Fruit fly (Drosophila melanogaster) whole organism, pupa: ENCODE data around the gene ATPsyndelta.

ENCODE experiments used
- CG10348 ChIP-seq: fragments of 200-800 bp; sonication (Bioruptor generic); IDR thresholded peaks from 2 replicates; pipeline ENCODE4 v1.3.6; 2022; ENCODE audit warnings: missing biosample characterization, missing genetic modification characterization
- CG12605 ChIP-seq: fragments of 200-800 bp; sonication (Bioruptor generic); IDR thresholded peaks from 2 replicates; pipeline ENCODE4 v1.3.6; 2022; ENCODE audit warnings: missing biosample characterization, missing genetic modification characterization
- CG13204 ChIP-seq: fragments of 200-800 bp; sonication (Bioruptor generic); optimal IDR thresholded peaks from 2 replicates; lab custom pipeline; 2018; ENCODE audit warnings: missing biosample characterization, mild to moderate bottlenecking, missing genetic modification characterization, moderate library complexity
- CG14655 ChIP-seq: fragments of 200-800 bp; sonication (Bioruptor generic); optimal IDR thresholded peaks from 3 replicates; lab custom pipeline; 2017; ENCODE audit warnings: mild to moderate bottlenecking, missing biosample characterization, missing genetic modification reagents, missing genetic modification characterization
- CG15710 ChIP-seq: fragments of 200-800 bp; sonication (Bioruptor generic); optimal IDR thresholded peaks from 2 replicates; lab custom pipeline; 2018; ENCODE audit warnings: missing biosample characterization, mild to moderate bottlenecking, missing genetic modification characterization, moderate library complexity
- CG17806 ChIP-seq: fragments of 200-800 bp; sonication (Bioruptor generic); optimal IDR thresholded peaks from 2 replicates; lab custom pipeline; 2018; ENCODE audit warnings: missing biosample characterization, mild to moderate bottlenecking, missing genetic modification characterization, moderate library complexity
- CG32121 ChIP-seq: fragments of 200-800 bp; sonication (Bioruptor generic); IDR thresholded peaks from 2 replicates; pipeline ENCODE4 v1.3.6; 2022; ENCODE audit warnings: missing biosample characterization, missing genetic modification characterization
- CG34367 ChIP-seq: fragments of 200-800 bp; sonication (Bioruptor generic); optimal IDR thresholded peaks from 2 replicates; lab custom pipeline; 2018; ENCODE audit warnings: missing biosample characterization, mild to moderate bottlenecking, missing genetic modification characterization
- CG4496 ChIP-seq: fragments of 200-800 bp; sonication (Bioruptor generic); IDR thresholded peaks from 3 replicates; pipeline ENCODE4 v1.3.6; 2022; ENCODE audit warnings: missing biosample characterization, missing genetic modification characterization
- CG8159 ChIP-seq: fragments of 200-800 bp; sonication (Bioruptor generic); optimal IDR thresholded peaks from 3 replicates; lab custom pipeline; 2018; ENCODE audit warnings: missing biosample characterization, mild to moderate bottlenecking, missing genetic modification characterization, moderate library complexity
- CG8301 ChIP-seq: fragments of 200-800 bp; sonication (Bioruptor generic); optimal IDR thresholded peaks from 2 replicates; lab custom pipeline; 2018; ENCODE audit warnings: missing biosample characterization, mild to moderate bottlenecking, missing genetic modification characterization
- CG9948 ChIP-seq: fragments of 200-800 bp; sonication (Bioruptor generic); optimal IDR thresholded peaks from 2 replicates; lab custom pipeline; 2018; ENCODE audit warnings: missing biosample characterization, mild to moderate bottlenecking, missing genetic modification characterization, moderate library complexity
- D1 ChIP-seq: fragments of 200-800 bp; sonication (Bioruptor generic); optimal IDR thresholded peaks from 2 replicates; lab custom pipeline; 2018; ENCODE audit warnings: missing biosample characterization, mild to moderate bottlenecking, missing genetic modification characterization, moderate library complexity
- EcR ChIP-seq: fragments of 200-800 bp; sonication (Bioruptor generic); optimal IDR thresholded peaks from 3 replicates; lab custom pipeline; 2019; ENCODE audit warnings: missing biosample characterization, missing genetic modification characterization, mild to moderate bottlenecking, moderate library complexity, missing genetic modification reagents
- Ets98B ChIP-seq: fragments of 200-800 bp; sonication (Bioruptor generic); IDR thresholded peaks from 2 replicates; pipeline ENCODE4 v1.3.6; 2022; ENCODE audit warnings: missing biosample characterization, missing genetic modification characterization
- Pif1A ChIP-seq: fragments of 200-800 bp; sonication (Bioruptor generic); optimal IDR thresholded peaks from 3 replicates; lab custom pipeline; 2016; ENCODE audit warnings: missing biosample characterization, missing genetic modification characterization
- Pif1B ChIP-seq: fragments of 200-800 bp; sonication (Bioruptor generic); optimal IDR thresholded peaks from 3 replicates; lab custom pipeline; 2016; ENCODE audit warnings: missing biosample characterization, missing genetic modification characterization
- Snoo ChIP-seq: fragments of 200-800 bp; sonication (Bioruptor generic); optimal IDR thresholded peaks from 3 replicates; lab custom pipeline; 2017; ENCODE audit warnings: missing biosample characterization, mild to moderate bottlenecking, missing genetic modification characterization, inconsistent platforms
- fd96Ca ChIP-seq: fragments of 200-800 bp; sonication (Bioruptor generic); IDR thresholded peaks from 3 replicates; pipeline ENCODE4 v1.3.6; 2022; ENCODE audit warnings: missing biosample characterization, missing genetic modification characterization
- gl ChIP-seq: fragments of 200-800 bp; sonication (Bioruptor generic); optimal IDR thresholded peaks from 2 replicates; lab custom pipeline; 2018; ENCODE audit warnings: missing biosample characterization, mild to moderate bottlenecking, missing genetic modification characterization
- rn ChIP-seq: fragments of 200-800 bp; sonication (Bioruptor generic); IDR thresholded peaks from 2 replicates; pipeline ENCODE4 v1.3.6; 2022; ENCODE audit warnings: missing biosample characterization, missing genetic modification characterization

ATPsyndelta gene

DNA sequence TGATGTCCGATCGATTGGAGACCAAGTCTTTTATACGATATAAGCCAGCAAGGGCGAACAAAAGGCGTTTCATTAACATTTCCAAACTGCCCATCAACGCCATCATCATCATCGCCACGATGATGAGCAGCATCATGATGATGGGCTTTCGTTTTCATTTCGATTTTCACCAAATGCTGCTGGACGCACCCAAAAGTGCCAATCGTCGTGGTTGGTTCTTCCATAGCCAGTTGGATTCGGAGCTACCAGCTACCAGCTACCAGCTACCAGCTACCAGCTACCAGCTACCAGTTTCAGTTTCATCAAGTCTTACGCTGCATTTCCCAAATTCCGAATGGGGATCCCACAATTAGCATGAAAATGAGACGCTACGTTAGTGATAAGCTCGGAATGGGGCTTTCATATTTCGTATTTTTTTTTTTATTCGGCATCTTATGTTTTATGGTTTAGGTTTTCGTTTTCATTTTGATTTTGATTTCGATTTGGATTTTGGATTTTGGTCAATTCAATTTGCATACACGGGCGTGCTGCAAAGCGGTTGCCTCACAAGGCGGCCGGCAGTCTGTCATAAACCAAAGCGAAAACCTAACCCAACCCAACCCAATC, 4.0 kb downstream of the ATPsyndelta start, which contains the start of gene CG2962:
TSS of gene CG2962 (minus strand) at position 9 of the 606 bp plus-strand sequence.
- no peak for TF ChIP-seq Ets98B (GFP tag; lab: Robert Waterston, UW)
- no peak for TF ChIP-seq CG14655 (GFP tag; lab: Kevin White, UChicago)
- TF ChIP-seq, all 21 proteins: peak for 0

DNA sequence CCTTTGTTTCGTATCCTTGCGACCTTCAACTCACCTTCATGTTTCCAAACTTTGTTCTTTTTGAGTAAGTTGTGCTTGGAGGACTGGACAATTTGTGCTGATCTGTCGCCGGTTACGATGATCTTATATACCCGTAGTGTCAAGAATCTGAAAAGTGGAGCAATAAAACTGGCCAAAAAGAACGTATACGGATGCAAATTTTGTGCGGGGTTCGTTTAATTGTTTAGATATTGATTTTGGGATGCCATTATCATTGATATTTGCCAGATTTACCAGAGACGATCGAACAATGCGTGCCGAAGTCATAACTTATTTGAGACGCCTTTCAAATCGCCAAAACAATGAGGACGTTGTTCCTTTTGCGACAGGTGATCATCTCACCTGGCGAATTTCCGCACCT, 6.3 kb downstream of the ATPsyndelta start, which contains the start of gene CG15308:
TSS of gene CG15308 (minus strand) at position 101 of the 400 bp plus-strand sequence.
- TF ChIP-seq Snoo, result no peak
- TF ChIP-seq CG13204 (GFP tag; lab: Kevin White, UChicago), result no peak
- TF ChIP-seq rn (GFP tag; lab: Robert Waterston, UW), result no peak
- no peak for TF ChIP-seq CG4496
- no peak for TF ChIP-seq CG32121 (GFP tag; lab: Robert Waterston, UW)
- TF ChIP-seq CG34367 (tag; lab: Kevin White, UChicago), result no peak
- no peak for TF ChIP-seq CG15710 (tag; lab: Kevin White, UChicago)
- TF ChIP-seq CG14655 (GFP tag; lab: Kevin White, UChicago), result no peak
- TF ChIP-seq Ets98B (GFP tag; lab: Robert Waterston, UW), result no peak
- TF ChIP-seq CG10348 (GFP tag; lab: Robert Waterston, UW), result no peak
- TF ChIP-seq gl, result no peak
- TF ChIP-seq fd96Ca (GFP tag; lab: Robert Waterston, UW), result no peak
- TF ChIP-seq CG17806 (tag; lab: Kevin White, UChicago), result no peak
- TF ChIP-seq D1 (tag; lab: Kevin White, UChicago), result no peak
- TF ChIP-seq CG8301 (tag; lab: Kevin White, UChicago), result no peak

dm6 chrX:10219955-10220354, 7.2 kb downstream of the ATPsyndelta start, which contains the start of gene CG34408:
Gene CG34408, plus strand, starts transcription at chrX:10220110.
- TF ChIP-seq Snoo (no peak), CG32121 (GFP tag; lab: Robert Waterston, UW) (no peak), CG4496 (0 out of 3 replicates have a peak, but pooled peaks have one; percentile 14), CG17806 (tag; lab: Kevin White, UChicago) (no peak), CG15710 (tag; lab: Kevin White, UChicago) (no peak), fd96Ca (GFP tag; lab: Robert Waterston, UW) (no peak), Pif1B (GFP tag; lab: Kevin White, UChicago) (no peak)
- TF ChIP-seq, all 21 proteins: peak for 1

DNA sequence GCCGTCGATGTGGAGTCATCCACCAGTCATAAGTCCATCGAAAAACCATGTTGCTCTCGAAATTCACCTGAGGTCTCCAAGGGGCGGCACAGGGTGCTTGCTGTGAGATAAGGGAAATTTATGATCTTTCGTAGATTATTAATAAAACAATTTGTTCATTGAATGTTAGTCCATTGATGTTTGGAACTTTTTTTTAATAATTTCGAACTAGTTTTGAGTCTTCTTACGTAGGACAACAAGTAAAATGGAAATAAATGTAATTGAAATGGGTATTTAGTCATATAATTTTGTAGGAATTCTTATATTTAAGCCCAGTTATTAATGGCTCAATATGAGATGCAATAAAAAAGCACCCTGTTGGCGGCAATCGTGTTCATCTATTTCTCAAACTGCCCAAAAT, 19.7 kb downstream of the ATPsyndelta start:
- TF ChIP-seq CG32121 (GFP tag; lab: Robert Waterston, UW) (peak; percentile 29; the same call in 1 of the 2 replicates), EcR (no peak), fd96Ca (GFP tag; lab: Robert Waterston, UW) (no peak)

DNA sequence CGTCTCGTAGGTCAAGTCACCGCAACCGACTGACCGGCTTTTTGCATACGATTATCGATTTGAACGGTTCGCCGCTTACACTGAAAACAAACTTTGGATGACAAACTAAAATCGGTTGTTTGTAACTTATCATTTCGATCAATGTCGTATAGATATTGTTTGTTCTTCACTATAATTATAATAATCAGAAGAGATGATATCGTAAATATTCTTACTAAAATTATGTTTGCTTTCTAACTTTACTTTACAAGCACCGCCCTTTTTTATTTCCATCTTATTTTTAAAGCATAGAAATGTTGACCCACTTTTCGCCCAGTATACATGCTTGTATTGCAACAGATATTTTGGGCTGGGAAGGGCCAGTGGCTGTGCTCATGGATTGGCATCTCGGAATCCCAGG, 20.3 kb downstream of the ATPsyndelta start, which contains the start of gene CG2961:
TSS of gene CG2961 (minus strand) at position 16 of the 400 bp plus-strand sequence.
- TF ChIP-seq Ets98B (GFP tag; lab: Robert Waterston, UW), result no peak
- TF ChIP-seq CG9948 (tag; lab: Kevin White, UChicago), result no peak
- TF ChIP-seq CG8159 (tag; lab: Kevin White, UChicago), result peak; percentile 26
- no peak for TF ChIP-seq CG34367 (tag; lab: Kevin White, UChicago)
- TF ChIP-seq CG17806 (tag; lab: Kevin White, UChicago), result peak; percentile 11
- peak; percentile 10 for TF ChIP-seq CG8301 (tag; lab: Kevin White, UChicago)
- no peak for TF ChIP-seq CG10348 (GFP tag; lab: Robert Waterston, UW)
- TF ChIP-seq Pif1B (GFP tag; lab: Kevin White, UChicago), result no peak
- TF ChIP-seq D1 (tag; lab: Kevin White, UChicago), result no peak
- peak; percentile 20 for TF ChIP-seq CG15710 (tag; lab: Kevin White, UChicago)
- TF ChIP-seq, all 21 proteins: peak for 4

DNA sequence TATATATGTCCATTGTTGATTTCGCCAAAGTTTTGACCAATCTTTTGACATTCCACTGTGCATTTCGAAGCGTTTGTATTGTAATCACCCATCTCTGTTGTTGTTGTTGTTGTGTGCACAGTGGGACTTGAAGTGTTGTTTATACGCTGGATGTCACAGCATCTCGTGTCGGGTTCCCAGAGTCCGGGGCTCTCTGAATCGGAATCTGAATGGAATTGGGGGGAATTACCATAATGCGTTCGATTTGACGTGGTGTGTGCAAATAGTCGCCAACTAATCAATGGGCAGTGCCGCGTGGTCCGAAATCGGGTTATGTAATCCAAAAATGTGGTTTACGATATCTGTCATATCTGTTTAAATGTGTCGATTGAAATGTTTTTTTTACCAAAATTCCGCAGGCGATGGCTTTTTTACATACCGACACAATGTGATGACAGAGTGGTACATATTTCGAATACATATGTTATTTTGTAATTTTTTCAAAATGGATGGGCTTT, 21.3 kb downstream of the ATPsyndelta start:
- TF ChIP-seq Pif1A (GFP tag; lab: Kevin White, UChicago) (no peak), CG12605 (GFP tag; lab: Robert Waterston, UW) (no peak), Pif1B (GFP tag; lab: Kevin White, UChicago) (no peak), rn (GFP tag; lab: Robert Waterston, UW) (no peak), CG4496 (no peak), Ets98B (GFP tag; lab: Robert Waterston, UW) (no peak), fd96Ca (GFP tag; lab: Robert Waterston, UW) (no peak), CG15710 (tag; lab: Kevin White, UChicago) (no peak), EcR (no peak), CG9948 (tag; lab: Kevin White, UChicago) (no peak), CG13204 (GFP tag; lab: Kevin White, UChicago) (no peak)

DNA sequence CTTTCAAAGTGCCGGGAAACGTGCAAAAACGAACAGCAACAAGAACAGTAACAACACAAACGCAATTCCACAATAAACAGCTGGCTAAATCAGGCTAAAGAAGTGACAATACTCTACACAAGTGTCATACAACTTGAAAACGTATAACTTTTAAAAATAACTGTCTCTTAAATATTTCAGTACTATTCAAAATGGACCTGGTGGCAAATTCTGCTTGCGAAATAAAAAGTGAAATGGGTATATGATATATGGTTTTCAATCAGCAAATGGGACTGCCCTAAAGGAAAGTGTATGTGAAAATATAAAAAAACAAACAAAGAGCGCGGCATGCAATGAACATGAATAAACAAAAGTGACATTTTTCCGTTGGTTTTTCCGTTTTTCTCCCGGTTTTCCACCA, 29.1 kb downstream of the ATPsyndelta start:
- no peak for TF ChIP-seq CG14655 (GFP tag; lab: Kevin White, UChicago)
- no peak for TF ChIP-seq CG32121 (GFP tag; lab: Robert Waterston, UW)
- TF ChIP-seq CG9948 (tag; lab: Kevin White, UChicago), result no peak
- no peak for TF ChIP-seq EcR
- TF ChIP-seq Pif1A (GFP tag; lab: Kevin White, UChicago), result no peak
- no peak for TF ChIP-seq Pif1B (GFP tag; lab: Kevin White, UChicago)
- TF ChIP-seq Ets98B (GFP tag; lab: Robert Waterston, UW), result no peak
- TF ChIP-seq gl, result no peak
- TF ChIP-seq CG8301 (tag; lab: Kevin White, UChicago), result no peak
- TF ChIP-seq D1 (tag; lab: Kevin White, UChicago), result no peak
- TF ChIP-seq CG4496, result no peak
- TF ChIP-seq CG13204 (GFP tag; lab: Kevin White, UChicago), result no peak
- no peak for TF ChIP-seq Snoo
- TF ChIP-seq CG12605 (GFP tag; lab: Robert Waterston, UW), result no peak
- no peak for TF ChIP-seq rn (GFP tag; lab: Robert Waterston, UW)
